Worm (Caenorhabditis elegans) whole organism, L4/young adult: ENCODE measurements around the gene mgrn-1.

Experiments used
- W03F9.2 ChIP-seq: fragments of 150-350 bp; optimal IDR thresholded peaks from 2 replicates; lab custom pipeline; 2014; ENCODE audit warnings: missing biosample characterization, missing genetic modification characterization
- dao-5 ChIP-seq: sonication (generic microtip); optimal IDR thresholded peaks from 2 replicates; lab custom pipeline; 2016; ENCODE audit warnings: missing genotype, missing genetic modification characterization, moderate library complexity, missing compliant biosample characterization
- him-1 ChIP-seq: sonication (generic microtip); optimal IDR thresholded peaks from 2 replicates; lab custom pipeline; 2016; ENCODE audit warnings: missing genotype, missing genetic modification reagents, missing genetic modification characterization, missing compliant biosample characterization

DNA sequence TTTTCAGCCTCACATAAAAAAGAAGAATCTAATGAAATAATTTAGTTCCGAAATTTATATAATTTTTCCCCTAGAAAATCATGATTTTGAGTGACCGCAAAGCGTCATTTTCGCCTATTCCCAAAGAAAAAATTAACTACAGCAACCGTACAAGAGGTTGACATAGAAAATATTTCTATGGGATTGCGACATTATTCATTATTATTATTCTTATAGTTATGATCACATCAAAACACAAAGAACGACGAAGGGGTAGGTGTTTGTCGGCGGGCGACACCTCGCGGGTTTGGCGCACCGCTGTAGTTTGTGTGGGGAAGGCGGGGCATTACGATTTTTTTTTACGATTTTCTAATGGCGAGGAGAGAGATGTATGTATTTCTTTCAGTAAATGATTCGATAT is 12.8 kb upstream of the mgrn-1 start:
- TF ChIP-seq dao-5 (tag; lab: Kevin White, UChicago): no peak
- TF ChIP-seq him-1 (tag; lab: Kevin White, UChicago): no peak
- no peak for TF ChIP-seq W03F9.2 (tag; lab: Kevin White, UChicago)
